Fruit fly (Drosophila melanogaster) Kc167 (cell line): Measurements from ENCODE around the gene CG9626.

Source experiments
- Myc ChIP-seq: fragments of >200 bp; optimal IDR thresholded peaks from 2 replicates; lab custom pipeline; 2017; ENCODE audit warnings: missing external identifiers
- Sin3A ChIP-seq: fragments of >200 bp; optimal IDR thresholded peaks from 2 replicates; lab custom pipeline; 2018; ENCODE audit warnings: missing external identifiers
- h ChIP-seq: fragments of >200 bp; optimal IDR thresholded peaks from 3 replicates; lab custom pipeline; 2018; ENCODE audit warnings: missing external identifiers
- insv ChIP-seq: fragments of >200 bp; optimal IDR thresholded peaks from 3 replicates; lab custom pipeline; 2018; ENCODE audit warnings: missing external identifiers
- psq ChIP-seq: fragments of >200 bp; optimal IDR thresholded peaks from 2 replicates; lab custom pipeline; 2017; ENCODE audit warnings: missing external identifiers
- ttk ChIP-seq: sonication (Bioruptor generic); optimal IDR thresholded peaks from 2 replicates; lab custom pipeline; 2017; ENCODE audit warnings: missing external identifiers

DNA sequence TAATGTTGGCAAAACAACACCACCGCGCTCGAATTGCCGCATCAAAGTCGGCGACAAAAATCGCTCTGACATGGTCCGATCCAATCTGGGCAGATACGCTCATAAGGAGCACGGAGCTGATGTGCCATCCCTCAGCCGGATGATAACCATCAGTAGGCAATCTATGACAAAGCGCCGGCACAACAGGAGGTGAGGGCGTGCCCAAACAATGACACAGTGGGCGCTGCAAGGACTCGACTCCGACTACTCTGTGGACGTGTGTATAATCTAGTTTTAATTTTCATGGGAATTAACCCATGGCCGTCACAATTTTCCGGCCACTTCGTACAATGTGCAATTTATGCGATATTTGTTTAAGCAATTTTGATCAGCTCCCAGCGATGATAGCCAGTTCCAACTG lies 25.7 kb downstream of the CG9626 start:
- TF ChIP-seq ttk (lab: Kevin White, UChicago) (no peak), h (lab: Kevin White, UChicago) (no peak), psq (lab: Kevin White, UChicago) (no peak), Myc (lab: Kevin White, UChicago) (no peak), Sin3A (lab: Kevin White, UChicago) (no peak), insv (no peak)
